Worm (Caenorhabditis elegans) whole organism, L2 larva: ENCODE results near the gene C06E1.9.

Experiments
- C34F6.9 ChIP-seq: fragments of 150-350 bp; optimal IDR thresholded peaks from 2 replicates; lab custom pipeline; 2014; ENCODE audit warnings: missing biosample characterization, missing genetic modification characterization
- R02D3.7 ChIP-seq: fragments of 150-350 bp; optimal IDR thresholded peaks from 2 replicates; lab custom pipeline; 2014; ENCODE audit warnings: missing biosample characterization, missing genetic modification characterization
- Y55F3AM.14 ChIP-seq: fragments of 200-800 bp; sonication (Bioruptor generic); optimal IDR thresholded peaks from 2 replicates; lab custom pipeline; 2018; ENCODE audit warnings: mild to moderate bottlenecking, missing genetic modification characterization, missing compliant biosample characterization
- ZK546.5 ChIP-seq: sonication (generic microtip); optimal IDR thresholded peaks from 2 replicates; lab custom pipeline; 2017; ENCODE audit warnings: missing biosample characterization, missing genetic modification characterization
- alr-1 ChIP-seq: fragments of 150-350 bp; optimal IDR thresholded peaks from 2 replicates; lab custom pipeline; 2014; ENCODE audit warnings: missing biosample characterization, missing genetic modification characterization
- aly-2 ChIP-seq: fragments of 150-350 bp; optimal IDR thresholded peaks from 2 replicates; lab custom pipeline; 2014; ENCODE audit warnings: missing biosample characterization, missing genetic modification characterization
- ceh-16 ChIP-seq: fragments of 150-350 bp; optimal IDR thresholded peaks from 2 replicates; lab custom pipeline; 2014; ENCODE audit warnings: missing biosample characterization, missing genetic modification characterization
- ceh-82 ChIP-seq: fragments of 150-350 bp; optimal IDR thresholded peaks from 2 replicates; lab custom pipeline; 2014; ENCODE audit warnings: missing biosample characterization, missing genetic modification characterization
- crh-2 ChIP-seq: sonication (generic microtip); optimal IDR thresholded peaks from 2 replicates; lab custom pipeline; 2017; ENCODE audit warnings: missing biosample characterization, missing genetic modification characterization
- egl-27 ChIP-seq: sonication (generic microtip); optimal IDR thresholded peaks from 3 replicates; lab custom pipeline; 2017; ENCODE audit warnings: missing biosample characterization, missing genetic modification reagents, missing genetic modification characterization
- elt-3 ChIP-seq: sonication (generic microtip); optimal IDR thresholded peaks from 2 replicates; lab custom pipeline; 2017; ENCODE audit warnings: missing biosample characterization, missing genetic modification characterization
- gmeb-1 ChIP-seq: fragments of 150-350 bp; optimal IDR thresholded peaks from 2 replicates; lab custom pipeline; 2014; ENCODE audit warnings: missing biosample characterization, missing genetic modification characterization
- lin-11 ChIP-seq: fragments of 150-350 bp; sonication (generic microtip); optimal IDR thresholded peaks from 2 replicates; lab custom pipeline; 2014; ENCODE audit warnings: missing biosample characterization, missing genetic modification characterization, inconsistent platforms, mixed read lengths
- lin-13 ChIP-seq: fragments of 150-350 bp; optimal IDR thresholded peaks from 2 replicates; lab custom pipeline; 2014; ENCODE audit warnings: missing biosample characterization, missing genetic modification reagents, missing genetic modification characterization
- lin-39 ChIP-seq: fragments of 150-350 bp; optimal IDR thresholded peaks from 2 replicates; lab custom pipeline; 2014; ENCODE audit warnings: missing biosample characterization, missing genetic modification reagents, missing genetic modification characterization
- lsy-2 ChIP-seq, 2 experiments: fragments of 150-350 bp in 1 of 2; sonication (generic microtip) in 1 of 2; optimal IDR thresholded peaks; 2 replicates each; lab custom pipeline; 2014 to 2017; ENCODE audit warnings: missing biosample characterization in 2 of 2, missing genetic modification characterization in 2 of 2
- mab-5 ChIP-seq: fragments of 150-350 bp; optimal IDR thresholded peaks from 2 replicates; lab custom pipeline; 2014; ENCODE audit warnings: missing biosample characterization, missing genetic modification characterization
- mbf-1 ChIP-seq: sonication (generic microtip); optimal IDR thresholded peaks from 2 replicates; lab custom pipeline; 2017; ENCODE audit warnings: missing biosample characterization, missing genetic modification characterization
- mdl-1 ChIP-seq, 2 experiments: fragments of 150-350 bp in 1 of 2; sonication (generic microtip) in 1 of 2; optimal IDR thresholded peaks; 2 replicates each; lab custom pipeline; 2017; ENCODE audit warnings: missing biosample characterization in 2 of 2, missing genetic modification characterization in 2 of 2
- nhr-10 ChIP-seq: sonication (generic microtip); optimal IDR thresholded peaks from 2 replicates; lab custom pipeline; 2017; ENCODE audit warnings: missing biosample characterization, missing genetic modification characterization
- nhr-11 ChIP-seq: fragments of 150-350 bp; optimal IDR thresholded peaks from 2 replicates; lab custom pipeline; 2014; ENCODE audit warnings: missing biosample characterization, missing genetic modification characterization
- nhr-12 ChIP-seq: fragments of 150-350 bp; optimal IDR thresholded peaks from 2 replicates; lab custom pipeline; 2014; ENCODE audit warnings: missing biosample characterization, missing genetic modification characterization
- nhr-129 ChIP-seq: fragments of 150-350 bp; optimal IDR thresholded peaks from 2 replicates; lab custom pipeline; 2014; ENCODE audit warnings: missing biosample characterization, missing genetic modification characterization
- nhr-21 ChIP-seq: fragments of 150-350 bp; optimal IDR thresholded peaks from 2 replicates; lab custom pipeline; 2014; ENCODE audit warnings: missing biosample characterization, missing genetic modification characterization
- nhr-23 ChIP-seq: fragments of 150-350 bp; optimal IDR thresholded peaks from 2 replicates; lab custom pipeline; 2014; ENCODE audit warnings: missing biosample characterization, missing genetic modification reagents, missing genetic modification characterization
- nhr-237 ChIP-seq: fragments of 150-350 bp; optimal IDR thresholded peaks from 2 replicates; lab custom pipeline; 2014; ENCODE audit warnings: missing biosample characterization, missing genetic modification characterization
- nhr-25 ChIP-seq: fragments of 150-350 bp; sonication (generic microtip); optimal IDR thresholded peaks from 3 replicates; lab custom pipeline; 2014; ENCODE audit warnings: missing biosample characterization, missing genetic modification characterization
- nhr-6 ChIP-seq: fragments of 150-350 bp; optimal IDR thresholded peaks from 2 replicates; lab custom pipeline; 2014; ENCODE audit warnings: missing biosample characterization, missing genetic modification characterization
- nhr-77 ChIP-seq: fragments of 150-350 bp; optimal IDR thresholded peaks from 2 replicates; lab custom pipeline; 2014; ENCODE audit warnings: missing biosample characterization, missing genetic modification characterization
- peb-1 ChIP-seq: fragments of 150-350 bp; optimal IDR thresholded peaks from 2 replicates; lab custom pipeline; 2014; ENCODE audit warnings: missing biosample characterization, missing genetic modification characterization
- sem-4 ChIP-seq: fragments of 150-350 bp; optimal IDR thresholded peaks from 2 replicates; lab custom pipeline; 2014; ENCODE audit warnings: missing biosample characterization, missing genetic modification reagents, missing genetic modification characterization
- skn-1 ChIP-seq: sonication (generic microtip); optimal IDR thresholded peaks from 2 replicates; lab custom pipeline; 2017; ENCODE audit warnings: missing biosample characterization, missing genetic modification characterization
- sma-3 ChIP-seq: sonication (generic microtip); optimal IDR thresholded peaks from 2 replicates; lab custom pipeline; 2016; ENCODE audit warnings: missing genetic modification reagents, missing genetic modification characterization, missing compliant biosample characterization
- sma-9 ChIP-seq, 2 experiments: fragments of 150-350 bp in 1 of 2; sonication (generic microtip) in 1 of 2; optimal IDR thresholded peaks; 2 replicates each; lab custom pipeline; 2014 to 2016; ENCODE audit warnings: missing genetic modification characterization in 2 of 2, mild to moderate bottlenecking in 1 of 2, missing biosample characterization in 1 of 2, missing compliant biosample characterization in 1 of 2, missing genetic modification reagents in 1 of 2, moderate library complexity in 1 of 2
- snpc-4 ChIP-seq: fragments of 150-350 bp; optimal IDR thresholded peaks from 2 replicates; lab custom pipeline; 2014; ENCODE audit warnings: missing biosample characterization, missing genetic modification characterization
- unc-39 ChIP-seq: fragments of 150-350 bp; optimal IDR thresholded peaks from 2 replicates; lab custom pipeline; 2014; ENCODE audit warnings: missing biosample characterization, missing genetic modification characterization
- unc-62 ChIP-seq: fragments of 150-350 bp; optimal IDR thresholded peaks from 2 replicates; lab custom pipeline; 2014; ENCODE audit warnings: missing biosample characterization, missing genetic modification reagents, missing genetic modification characterization
- zag-1 ChIP-seq: fragments of 150-350 bp; optimal IDR thresholded peaks from 2 replicates; lab custom pipeline; 2014; ENCODE audit warnings: missing biosample characterization, missing genetic modification characterization
- ztf-1 ChIP-seq: fragments of 200-800 bp; sonication (Bioruptor generic); conservative IDR thresholded peaks from 2 replicates; pipeline ENCODE4 v1.3.6; 2022; ENCODE audit warnings: missing genetic modification characterization, missing compliant biosample characterization
- ztf-11 ChIP-seq: sonication (generic microtip); optimal IDR thresholded peaks from 2 replicates; lab custom pipeline; 2017; ENCODE audit warnings: missing biosample characterization, missing genetic modification characterization

C06E1.9 gene

DNA sequence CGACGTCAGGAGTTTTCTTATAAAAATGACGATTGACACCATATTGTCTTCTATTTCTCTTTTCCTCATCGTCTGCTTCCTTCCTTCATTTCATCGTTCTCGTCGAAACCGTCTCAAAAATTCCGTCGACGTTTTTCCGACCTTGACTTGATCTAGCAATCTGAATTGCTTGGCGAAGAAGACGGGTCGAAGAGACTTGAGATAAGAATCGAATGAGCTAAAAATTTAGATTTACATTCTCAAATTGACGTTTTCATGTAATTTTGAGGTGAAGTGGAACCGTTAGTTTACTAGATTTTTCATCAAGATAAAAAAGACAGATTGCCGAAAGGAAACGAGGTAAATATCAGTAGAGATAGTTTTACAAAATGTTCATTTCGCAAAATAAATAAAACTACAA lies 32.0 kb downstream of the C06E1.9 start:
- TF ChIP-seq nhr-77 (tag; lab: Kevin White, UChicago) (no peak), ceh-16 (peak; percentile 71), ZK546.5 (no peak), nhr-6 (tag; lab: Kevin White, UChicago) (peak; percentile 2), ceh-82 (no peak), nhr-237 (tag; lab: Kevin White, UChicago) (no peak), elt-3 (tag; lab: Kevin White, UChicago) (no peak), nhr-25 (tag; lab: Kevin White, UChicago) (peak; percentile 74), lin-13 (GFP tag; lab: Kevin White, UChicago) (no peak), nhr-129 (no peak), skn-1 (no peak), crh-2 (tag; lab: Kevin White, UChicago) (no peak), mdl-1 (tag; optimal IDR thresholded peaks at IDR 0.05; lab: Kevin White, UChicago) (no peak), alr-1 (tag; lab: Kevin White, UChicago) (no peak), nhr-10 (tag; lab: Kevin White, UChicago) (no peak), unc-62 (GFP tag; lab: Kevin White, UChicago) (no peak), egl-27 (peak; percentile 22), mbf-1 (no peak), nhr-11 (tag; lab: Kevin White, UChicago) (no peak), peb-1 (tag; lab: Kevin White, UChicago) (no peak), zag-1 (no peak), ztf-11 (tag; lab: Kevin White, UChicago) (no peak), mab-5 (no peak), ztf-1 (GFP tag; lab: Robert Waterston, UW) (no peak), sem-4 (tag; lab: Kevin White, UChicago) (no peak), nhr-23 (no peak), gmeb-1 (no peak), sma-9 (GFP tag; optimal IDR thresholded peaks at IDR 0.05; lab: Kevin White, UChicago) (peak; percentile 7), sma-9 (tag; optimal IDR thresholded peaks at IDR 0.05; lab: Kevin White, UChicago) (no peak), unc-39 (tag; lab: Kevin White, UChicago) (no peak), sma-3 (GFP tag; lab: Kevin White, UChicago) (no peak), Y55F3AM.14 (no peak), R02D3.7 (tag; lab: Kevin White, UChicago) (no peak), lsy-2 (tag; optimal IDR thresholded peaks at IDR 0.05; lab: Kevin White, UChicago) (no peak), aly-2 (tag; lab: Kevin White, UChicago) (no peak), nhr-12 (tag; lab: Kevin White, UChicago) (no peak), lin-11 (tag; lab: Kevin White, UChicago) (no peak)

DNA sequence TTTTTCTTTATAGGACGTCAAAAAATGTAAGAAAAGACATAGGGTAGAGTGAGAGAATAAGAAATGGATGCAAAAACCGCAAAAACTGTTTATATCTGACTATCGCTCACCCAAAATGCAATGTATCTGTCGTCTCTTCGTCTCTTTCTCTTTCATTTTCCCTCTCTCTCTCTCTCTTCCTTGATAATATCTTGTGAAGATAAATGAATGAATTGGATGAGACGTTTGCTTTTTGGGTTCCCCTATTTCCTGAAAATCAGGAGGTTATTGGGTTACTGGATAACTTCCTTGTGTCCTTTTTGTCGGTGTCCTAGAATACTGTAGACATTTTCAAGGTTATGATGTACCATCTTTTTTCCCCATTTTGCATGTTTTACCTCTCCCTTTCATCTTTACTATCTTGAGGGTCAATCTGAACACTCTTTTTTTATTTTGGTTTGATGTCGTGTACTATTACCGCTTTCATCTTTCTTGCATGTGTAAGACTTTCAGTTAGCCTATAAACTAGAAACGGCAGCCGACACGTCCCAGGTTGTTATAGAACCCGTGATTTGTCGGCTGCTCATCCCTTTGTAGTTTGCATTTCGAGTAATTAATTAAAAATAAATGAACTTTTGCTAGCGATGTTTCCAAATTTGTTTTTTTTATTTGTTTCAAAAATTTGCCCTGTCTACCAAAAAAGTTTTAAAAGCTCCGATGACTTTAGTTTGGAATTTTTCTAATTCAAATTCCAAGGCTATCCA lies 34.1 kb downstream of the C06E1.9 start:
- TF ChIP-seq C34F6.9 (no peak), egl-27 (peak; percentile 34), nhr-6 (tag; lab: Kevin White, UChicago) (no peak), ceh-16 (peak; percentile 32), nhr-25 (tag; lab: Kevin White, UChicago) (peak; percentile 47), lsy-2 (tag; optimal IDR thresholded peaks at IDR 0.05; lab: Kevin White, UChicago) (no peak), snpc-4 (tag; lab: Kevin White, UChicago) (peak; percentile 84), nhr-237 (tag; lab: Kevin White, UChicago) (no peak), sem-4 (tag; lab: Kevin White, UChicago) (no peak)

DNA sequence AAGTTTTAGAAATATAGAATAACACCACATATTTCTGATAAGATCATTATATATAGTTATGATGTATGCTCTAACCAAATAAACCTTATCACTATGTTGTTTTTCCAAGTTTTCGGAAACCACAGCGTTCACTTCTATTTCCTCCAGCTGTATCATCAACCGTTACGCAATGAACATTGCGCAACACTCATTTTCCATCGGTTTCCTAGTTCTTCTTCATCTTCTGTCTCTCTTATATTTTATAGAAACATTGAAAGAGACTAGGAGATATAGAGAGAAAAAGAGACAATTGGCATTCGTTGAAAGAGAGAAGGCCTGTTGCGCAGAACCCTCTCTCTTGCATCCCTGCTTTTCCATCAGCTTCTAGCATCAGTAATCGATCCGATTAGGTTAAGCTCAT lies 35.3 kb downstream of the C06E1.9 start:
- TF ChIP-seq nhr-21 (tag; lab: Kevin White, UChicago) = peak; percentile 34
- TF ChIP-seq C34F6.9 = no peak
- no peak for TF ChIP-seq lin-39 (tag; lab: Kevin White, UChicago)
- TF ChIP-seq egl-27 = peak; percentile 15
- TF ChIP-seq peb-1 (tag; lab: Kevin White, UChicago) = no peak
